Fruit fly (Drosophila melanogaster): Measurements from ENCODE around the gene CG2150.
A peak's percentile ranks its signal among the peaks of the same experiment; 100 is the strongest.

CG2150 gene

dm6 chr3R:31748093-31748996 is 16.2 kb downstream of the CG2150 start (continued):
- TF ChIP-seq Bteb2 (GFP tag; optimal IDR thresholded peaks at IDR 0.05) (no peak), CG3163 (GFP tag; optimal IDR thresholded peaks at IDR 0.05) (no peak), chinmo (GFP tag; IDR thresholded peaks at IDR 0.05; ENCODE audit: partially characterized antibody) (no peak), CG12071 (GFP tag; optimal IDR thresholded peaks at IDR 0.05) (peak; percentile 29), sc (optimal IDR thresholded peaks at IDR 0.05) (no peak), sc (GFP tag; optimal IDR thresholded peaks at IDR 0.05) (no peak), CG3838 (GFP tag; optimal IDR thresholded peaks at IDR 0.05) (no peak), E2f2 (GFP tag; IDR thresholded peaks at IDR 0.05) (no peak), CG13123 (GFP tag; optimal IDR thresholded peaks at IDR 0.05) (no peak), CG10209 (GFP tag; optimal IDR thresholded peaks at IDR 0.05) (no peak), CG17186 (GFP tag; optimal IDR thresholded peaks at IDR 0.05) (no peak), CG17568 (GFP tag; optimal IDR thresholded peaks at IDR 0.05) (peak; percentile 20), CG6854 (GFP tag; optimal IDR thresholded peaks at IDR 0.05) (no peak), Nf-YC (tag; optimal IDR thresholded peaks at IDR 0.05) (no peak), Dip2 (GFP tag; IDR thresholded peaks at IDR 0.05) (no peak), Max (GFP tag; optimal IDR thresholded peaks at IDR 0.05) (no peak), CG7786 (GFP tag; optimal IDR thresholded peaks at IDR 0.05) (no peak), CG31441 (GFP tag; IDR thresholded peaks at IDR 0.05) (no peak), Rfx (GFP tag; IDR thresholded peaks at IDR 0.05) (no peak), CG15514 (GFP tag; optimal IDR thresholded peaks at IDR 0.05) (peak; percentile 38), MESR4 (GFP tag; optimal IDR thresholded peaks at IDR 0.05) (peak; percentile 62), CkIIα-i1 (GFP tag; IDR thresholded peaks at IDR 0.05) (no peak), dati (GFP tag; IDR thresholded peaks at IDR 0.05) (no peak), grau (tag; optimal IDR thresholded peaks at IDR 0.05) (no peak), NC2β (GFP tag; optimal IDR thresholded peaks at IDR 0.05) (no peak), psq (GFP tag; optimal IDR thresholded peaks at IDR 0.05) (peak; percentile 100), bab2 (GFP tag; optimal IDR thresholded peaks at IDR 0.05) (no peak), unc-4 (GFP tag; IDR thresholded peaks at IDR 0.05; ENCODE audit: partially characterized antibody) (no peak), lmd (GFP tag; IDR thresholded peaks at IDR 0.05) (no peak), gem (tag; optimal IDR thresholded peaks at IDR 0.05) (no peak), HLH4C (GFP tag; IDR thresholded peaks at IDR 0.05; ENCODE audit: partially characterized antibody) (no peak), CG32767 (GFP tag; IDR thresholded peaks at IDR 0.05) (no peak), CG8944 (GFP tag; optimal IDR thresholded peaks at IDR 0.05) (no peak), CG4360 (GFP tag; IDR thresholded peaks at IDR 0.05) (no peak), Jarid2 (GFP tag; optimal IDR thresholded peaks at IDR 0.05) (no peak), CG34422 (GFP tag; IDR thresholded peaks at IDR 0.05) (no peak), CG7987 (GFP tag; optimal IDR thresholded peaks at IDR 0.05) (no peak), chm (GFP tag; IDR thresholded peaks at IDR 0.05) (no peak), CG16813 (GFP tag; IDR thresholded peaks at IDR 0.05; ENCODE audit: partially characterized antibody) (no peak), D19B (GFP tag; optimal IDR thresholded peaks at IDR 0.05) (no peak), kay (GFP tag; optimal IDR thresholded peaks at IDR 0.05) (no peak), CG33557 (GFP tag; optimal IDR thresholded peaks at IDR 0.05) (no peak), tap (tag; optimal IDR thresholded peaks at IDR 0.05) (no peak), CG2199 (GFP tag; IDR thresholded peaks at IDR 0.05) (no peak), CG12942 (GFP tag; optimal IDR thresholded peaks at IDR 0.05) (no peak), CG8290 (GFP tag; optimal IDR thresholded peaks at IDR 0.05) (no peak), CG8290 (tag; optimal IDR thresholded peaks at IDR 0.05) (no peak), cas (GFP tag; IDR thresholded peaks at IDR 0.05) (no peak), CG42726 (GFP tag; IDR thresholded peaks at IDR 0.05; ENCODE audit: partially characterized antibody) (no peak), CG1647 (GFP tag; optimal IDR thresholded peaks at IDR 0.05) (no peak)

All from whole organism, embryonic.